Worm (Caenorhabditis elegans): Measurements from ENCODE around the gene nhr-184.

DNA sequence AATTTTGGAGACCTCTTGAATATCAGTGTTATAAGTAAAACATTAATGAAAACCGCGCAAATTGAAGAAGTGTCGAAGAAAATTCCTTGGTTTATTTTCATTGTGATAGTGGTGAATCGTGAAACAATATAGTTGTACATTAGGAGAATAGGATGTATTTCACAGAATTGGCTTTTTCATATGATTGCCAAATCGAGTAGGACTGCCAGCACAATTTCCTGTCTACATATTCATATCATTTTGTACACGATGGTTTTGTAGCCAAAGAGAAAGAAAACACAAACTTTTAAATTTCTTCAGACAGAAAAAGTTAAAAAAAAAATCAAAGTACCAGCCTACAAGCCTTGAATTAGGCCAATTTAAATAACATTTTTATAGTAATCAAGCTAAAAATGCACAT is 50.5 kb downstream of the nhr-184 start, which contains the start of gene str-255:
- TF ChIP-seq W03F9.2 (tag; optimal IDR thresholded peaks at IDR 0.05) = no peak
- TF ChIP-seq him-1 (tag; optimal IDR thresholded peaks at IDR 0.05) = no peak
